Worm (Caenorhabditis elegans): Measurements from ENCODE around the gene ZC518.8.

ZC518.8 gene

ce11 chrIV:12378919-12379318 lies 17.2 kb upstream of the ZC518.8 start:
- no peak for TF ChIP-seq dao-5 (tag; optimal IDR thresholded peaks at IDR 0.05)
- TF ChIP-seq W03F9.2 (tag; optimal IDR thresholded peaks at IDR 0.05) = no peak
- TF ChIP-seq him-1 (tag; optimal IDR thresholded peaks at IDR 0.05) = no peak

ce11 chrIV:12376021-12376420 lies 14.3 kb upstream of the ZC518.8 start, which contains the start of gene atz-1:
TSS of gene atz-1 (minus strand) at chrIV:12376121.
- TF ChIP-seq dao-5 (tag; optimal IDR thresholded peaks at IDR 0.05) (no peak), W03F9.2 (tag; optimal IDR thresholded peaks at IDR 0.05) (no peak), him-1 (tag; optimal IDR thresholded peaks at IDR 0.05) (no peak)

- TF ChIP-seq him-1 (tag; optimal IDR thresholded peaks at IDR 0.05) = peak; percentile 70
- TF ChIP-seq W03F9.2 (tag; optimal IDR thresholded peaks at IDR 0.05) = peak; percentile 86
- TF ChIP-seq dao-5 (tag; optimal IDR thresholded peaks at IDR 0.05) = no peak
Measured at ce11 chrIV:12371879-12372278, 10.2 kb upstream of the ZC518.8 start, which contains the start of gene wdr-46. TSS of gene wdr-46 (plus strand) at chrIV:12372253.

- TF ChIP-seq W03F9.2 (tag; optimal IDR thresholded peaks at IDR 0.05) = no peak
- no peak for TF ChIP-seq him-1 (tag; optimal IDR thresholded peaks at IDR 0.05)
- no peak for TF ChIP-seq dao-5 (tag; optimal IDR thresholded peaks at IDR 0.05)
Measured at ce11 chrIV:12371340-12371739, 9.6 kb upstream of the ZC518.8 start.

- TF ChIP-seq him-1 (tag; optimal IDR thresholded peaks at IDR 0.05) = no peak
- TF ChIP-seq dao-5 (tag; optimal IDR thresholded peaks at IDR 0.05) = no peak
- no peak for TF ChIP-seq W03F9.2 (tag; optimal IDR thresholded peaks at IDR 0.05)
Measured at ce11 chrIV:12366571-12366970, 4.9 kb upstream of the ZC518.8 start.

- TF ChIP-seq him-1 (tag; optimal IDR thresholded peaks at IDR 0.05) (no peak), W03F9.2 (tag; optimal IDR thresholded peaks at IDR 0.05) (no peak), dao-5 (tag; optimal IDR thresholded peaks at IDR 0.05) (no peak)
Measured at ce11 chrIV:12364964-12365363, 3.3 kb upstream of the ZC518.8 start.

- TF ChIP-seq him-1 (tag; optimal IDR thresholded peaks at IDR 0.05) (no peak), dao-5 (tag; optimal IDR thresholded peaks at IDR 0.05) (no peak), W03F9.2 (tag; optimal IDR thresholded peaks at IDR 0.05) (no peak)
Measured at ce11 chrIV:12360742-12361195, 939 bp downstream of the ZC518.8 start, which contains the start of gene sec-24.2. TSS of gene sec-24.2 (minus strand) at chrIV:12360792.

ce11 chrIV:12359979-12360378 lies 1.7 kb downstream of the ZC518.8 start:
- no peak for TF ChIP-seq W03F9.2 (tag; optimal IDR thresholded peaks at IDR 0.05)
- TF ChIP-seq dao-5 (tag; optimal IDR thresholded peaks at IDR 0.05) = no peak
- TF ChIP-seq him-1 (tag; optimal IDR thresholded peaks at IDR 0.05) = no peak

ce11 chrIV:12350235-12350634 lies 11.5 kb downstream of the ZC518.8 start:
- TF ChIP-seq him-1 (tag; optimal IDR thresholded peaks at IDR 0.05) = no peak
- TF ChIP-seq dao-5 (tag; optimal IDR thresholded peaks at IDR 0.05) = no peak
- TF ChIP-seq W03F9.2 (tag; optimal IDR thresholded peaks at IDR 0.05) = no peak

ce11 chrIV:12349639-12350038 lies 12.1 kb downstream of the ZC518.8 start, which contains the start of gene best-22:
TSS of gene best-22 (plus strand) at chrIV:12349939.
- no peak for TF ChIP-seq dao-5 (tag; optimal IDR thresholded peaks at IDR 0.05)
- no peak for TF ChIP-seq him-1 (tag; optimal IDR thresholded peaks at IDR 0.05)
- no peak for TF ChIP-seq W03F9.2 (tag; optimal IDR thresholded peaks at IDR 0.05)

ce11 chrIV:12340885-12341284 lies 20.8 kb downstream of the ZC518.8 start:
- TF ChIP-seq dao-5 (tag; optimal IDR thresholded peaks at IDR 0.05) (no peak), W03F9.2 (tag; optimal IDR thresholded peaks at IDR 0.05) (no peak), him-1 (tag; optimal IDR thresholded peaks at IDR 0.05) (no peak)

- TF ChIP-seq him-1 (tag; optimal IDR thresholded peaks at IDR 0.05) (no peak), W03F9.2 (tag; optimal IDR thresholded peaks at IDR 0.05) (no peak), dao-5 (tag; optimal IDR thresholded peaks at IDR 0.05) (no peak)
Measured at ce11 chrIV:12336893-12337627, 24.6 kb downstream of the ZC518.8 start, which contains the start of the genes F19B6.10 and wht-5. TSS of gene F19B6.10 (plus strand) at chrIV:12337193. TSS of gene wht-5 (plus strand) at chrIV:12337577.

- TF ChIP-seq W03F9.2 (tag; optimal IDR thresholded peaks at IDR 0.05) (no peak), dao-5 (tag; optimal IDR thresholded peaks at IDR 0.05) (no peak)
Measured at ce11 chrIV:12335798-12336197, 25.9 kb downstream of the ZC518.8 start, which contains the start of gene F19B6.1. TSS of gene F19B6.1 (minus strand) at chrIV:12336075.

- TF ChIP-seq W03F9.2 (tag; optimal IDR thresholded peaks at IDR 0.05) (no peak), dao-5 (tag; optimal IDR thresholded peaks at IDR 0.05) (no peak)
Measured at ce11 chrIV:12335248-12335647, 26.5 kb downstream of the ZC518.8 start.
